Worm (Caenorhabditis elegans): ENCODE results near the gene cyp-25A6.
A peak's percentile ranks its signal among the peaks of the same experiment; 100 is the strongest.
"Not testable (repeated sequence)": the region's sequence is repeated elsewhere in the genome, so short reads cannot be mapped to it uniquely, and the experiment has no call there.

Gene cyp-25A6

ce11 chrIV:4178424-4178823 is 18.8 kb upstream of the cyp-25A6 start, which contains the start of gene tsen-34:
Gene tsen-34, plus strand, starts transcription at chrIV:4178457.
- no peak for TF ChIP-seq dao-5 (tag; optimal IDR thresholded peaks at IDR 0.05)
- TF ChIP-seq W03F9.2 (tag; optimal IDR thresholded peaks at IDR 0.05) = no peak
- no peak for TF ChIP-seq him-1 (tag; optimal IDR thresholded peaks at IDR 0.05)

ce11 chrIV:4186099-4186498 is 11.2 kb upstream of the cyp-25A6 start, which contains the start of gene K08D10.11:
Gene K08D10.11, minus strand, starts transcription at chrIV:4186199.
- TF ChIP-seq W03F9.2, him-1, dao-5 (tag; optimal IDR thresholded peaks at IDR 0.05): not testable (repeated sequence)

- not testable (repeated sequence) for TF ChIP-seq W03F9.2, him-1, dao-5 (tag; optimal IDR thresholded peaks at IDR 0.05)
Observed at ce11 chrIV:4196729-4197128, 538 bp upstream of the cyp-25A6 start, which contains the start of gene K06B9.6. Gene K06B9.6, minus strand, starts transcription at chrIV:4196829.

- TF ChIP-seq him-1 (tag; optimal IDR thresholded peaks at IDR 0.05) (no peak), dao-5 (tag; optimal IDR thresholded peaks at IDR 0.05) (no peak), W03F9.2 (tag; optimal IDR thresholded peaks at IDR 0.05) (no peak)
Observed at ce11 chrIV:4204275-4204674, 7.0 kb downstream of the cyp-25A6 start, which contains the start of gene pax-2. Gene pax-2, minus strand, starts transcription at chrIV:4204375.

- TF ChIP-seq W03F9.2 (tag; optimal IDR thresholded peaks at IDR 0.05) (no peak), him-1 (tag; optimal IDR thresholded peaks at IDR 0.05) (no peak), dao-5 (tag; optimal IDR thresholded peaks at IDR 0.05) (no peak)
Observed at ce11 chrIV:4207088-4207487, 9.8 kb downstream of the cyp-25A6 start, which contains the start of gene osgn-1. Gene osgn-1, plus strand, starts transcription at chrIV:4207388.

- TF ChIP-seq dao-5 (tag; optimal IDR thresholded peaks at IDR 0.05) (no peak), him-1 (tag; optimal IDR thresholded peaks at IDR 0.05) (no peak), W03F9.2 (tag; optimal IDR thresholded peaks at IDR 0.05) (no peak)
Observed at ce11 chrIV:4209084-4209483, 11.8 kb downstream of the cyp-25A6 start.

- TF ChIP-seq W03F9.2 (tag; optimal IDR thresholded peaks at IDR 0.05) = no peak
- peak; percentile 27 for TF ChIP-seq him-1 (tag; optimal IDR thresholded peaks at IDR 0.05)
- TF ChIP-seq dao-5 (tag; optimal IDR thresholded peaks at IDR 0.05) = no peak
Observed at ce11 chrIV:4210868-4211267, 13.6 kb downstream of the cyp-25A6 start.

ce11 chrIV:4212733-4213132 is 15.5 kb downstream of the cyp-25A6 start:
- no peak for TF ChIP-seq him-1 (tag; optimal IDR thresholded peaks at IDR 0.05)
- TF ChIP-seq W03F9.2 (tag; optimal IDR thresholded peaks at IDR 0.05) = no peak
- TF ChIP-seq dao-5 (tag; optimal IDR thresholded peaks at IDR 0.05) = no peak

- peak; percentile 20 for TF ChIP-seq him-1 (tag; optimal IDR thresholded peaks at IDR 0.05)
- no peak for TF ChIP-seq dao-5 (tag; optimal IDR thresholded peaks at IDR 0.05)
Observed at ce11 chrIV:4215349-4215748, 18.1 kb downstream of the cyp-25A6 start.

- no peak for TF ChIP-seq dao-5 (tag; optimal IDR thresholded peaks at IDR 0.05)
- TF ChIP-seq W03F9.2 (tag; optimal IDR thresholded peaks at IDR 0.05) = no peak
- no peak for TF ChIP-seq him-1 (tag; optimal IDR thresholded peaks at IDR 0.05)
Observed at ce11 chrIV:4216099-4216894, 19.0 kb downstream of the cyp-25A6 start.

- no peak for TF ChIP-seq him-1 (tag; optimal IDR thresholded peaks at IDR 0.05)
- TF ChIP-seq dao-5 (tag; optimal IDR thresholded peaks at IDR 0.05) = no peak
- no peak for TF ChIP-seq W03F9.2 (tag; optimal IDR thresholded peaks at IDR 0.05)
Observed at ce11 chrIV:4218276-4218675, 21.0 kb downstream of the cyp-25A6 start.

- TF ChIP-seq W03F9.2 (tag; optimal IDR thresholded peaks at IDR 0.05) (no peak), him-1 (tag; optimal IDR thresholded peaks at IDR 0.05) (no peak), dao-5 (tag; optimal IDR thresholded peaks at IDR 0.05) (no peak)
Observed at ce11 chrIV:4219983-4220382, 22.7 kb downstream of the cyp-25A6 start, which contains the start of gene F30B5.11. Gene F30B5.11, minus strand, starts transcription at chrIV:4220083.

- TF ChIP-seq W03F9.2 (tag; optimal IDR thresholded peaks at IDR 0.05) = no peak
- TF ChIP-seq dao-5 (tag; optimal IDR thresholded peaks at IDR 0.05) = no peak
- no peak for TF ChIP-seq him-1 (tag; optimal IDR thresholded peaks at IDR 0.05)
Observed at ce11 chrIV:4225851-4226250, 28.6 kb downstream of the cyp-25A6 start, which contains the start of gene srbc-71. Gene srbc-71, minus strand, starts transcription at chrIV:4225951.

ce11 chrIV:4227917-4228316 is 30.6 kb downstream of the cyp-25A6 start, which contains the start of gene srbc-70:
Gene srbc-70, minus strand, starts transcription at chrIV:4228017.
- TF ChIP-seq dao-5 (tag; optimal IDR thresholded peaks at IDR 0.05) (no peak), W03F9.2 (tag; optimal IDR thresholded peaks at IDR 0.05) (no peak), him-1 (tag; optimal IDR thresholded peaks at IDR 0.05) (no peak)
